Worm (Caenorhabditis elegans): ENCODE measurements around the gene Y60C6A.1.
A peak's percentile ranks its signal among the peaks of the same experiment; 100 is the strongest.

Gene Y60C6A.1

ce11 chrV:4787166-4787565, 3.8 kb downstream of the Y60C6A.1 start, which contains the start of gene R02F11.9 (continued):
- TF ChIP-seq fkh-8 (tag; optimal IDR thresholded peaks at IDR 0.05) (no peak), lin-14 (GFP tag; optimal IDR thresholded peaks at IDR 0.05) (no peak)

ce11 chrV:4787836-4788235, 4.4 kb downstream of the Y60C6A.1 start:
- TF ChIP-seq efl-1 (optimal IDR thresholded peaks at IDR 0.05) (no peak), efl-1 (GFP tag; optimal IDR thresholded peaks at IDR 0.05 in 1 of 2) (peak in 1 of 2 experiments; percentile 87), nhr-85 (tag) (no peak)

ce11 chrV:4788823-4789222, 5.4 kb downstream of the Y60C6A.1 start, which contains the start of gene R02F11.10:
Gene R02F11.10 (plus strand): TSS chrV:4789123.
- TF ChIP-seq xbp-1 (tag; optimal IDR thresholded peaks at IDR 0.05) = no peak
- no peak for TF ChIP-seq mab-9 (GFP tag; IDR thresholded peaks at IDR 0.05)
- TF ChIP-seq fkh-8 (tag; optimal IDR thresholded peaks at IDR 0.05) = no peak
- no peak for TF ChIP-seq dpl-1 (GFP tag; optimal IDR thresholded peaks at IDR 0.05)
- TF ChIP-seq nhr-12 (tag; optimal IDR thresholded peaks at IDR 0.05) = no peak
- TF ChIP-seq nhr-90 (tag; optimal IDR thresholded peaks at IDR 0.05; ENCODE audit: poor library complexity) = no peak
- no peak for TF ChIP-seq nhr-20 (tag; optimal IDR thresholded peaks at IDR 0.05)
- TF ChIP-seq sox-4 (tag; optimal IDR thresholded peaks at IDR 0.05) = no peak
- TF ChIP-seq aly-2 (tag; optimal IDR thresholded peaks at IDR 0.05) = no peak
- no peak for TF ChIP-seq elt-2 (tag; optimal IDR thresholded peaks at IDR 0.05)
- no peak for TF ChIP-seq nhr-28 (tag; optimal IDR thresholded peaks at IDR 0.05)

ce11 chrV:4790368-4790767, 7.0 kb downstream of the Y60C6A.1 start, which contains the start of gene R02F11.12:
Gene R02F11.12 (plus strand): TSS chrV:4790668.
- TF ChIP-seq dsc-1 (tag; optimal IDR thresholded peaks at IDR 0.05) (no peak), unc-130 (tag; optimal IDR thresholded peaks at IDR 0.05) (no peak), C34B4.2 (tag; optimal IDR thresholded peaks at IDR 0.05) (no peak), snpc-4 (tag; optimal IDR thresholded peaks at IDR 0.05) (no peak), ets-5 (GFP tag; IDR thresholded peaks at IDR 0.05) (no peak), ama-1 (optimal IDR thresholded peaks at IDR 0.05) (no peak), nhr-90 (tag; optimal IDR thresholded peaks at IDR 0.05; ENCODE audit: poor library complexity) (no peak), sox-4 (tag; optimal IDR thresholded peaks at IDR 0.05) (no peak), nhr-12 (tag; optimal IDR thresholded peaks at IDR 0.05) (no peak), vab-15 (tag; optimal IDR thresholded peaks at IDR 0.05) (no peak), ceh-63 (GFP tag; optimal IDR thresholded peaks at IDR 0.05) (no peak), mep-1 (tag; optimal IDR thresholded peaks at IDR 0.05) (no peak), ceh-88 (GFP tag; IDR thresholded peaks at IDR 0.05) (no peak)

- TF ChIP-seq nhr-71 (tag; optimal IDR thresholded peaks at IDR 0.05) (no peak), dsc-1 (tag; optimal IDR thresholded peaks at IDR 0.05) (no peak), ama-1 (optimal IDR thresholded peaks at IDR 0.05) (no peak), ets-5 (GFP tag; IDR thresholded peaks at IDR 0.05) (no peak), ztf-4 (tag; optimal IDR thresholded peaks at IDR 0.05) (no peak), elt-3 (tag; optimal IDR thresholded peaks at IDR 0.05) (no peak), grh-1 (GFP tag; IDR thresholded peaks at IDR 0.05) (no peak), isw-1 (GFP tag; IDR thresholded peaks at IDR 0.05) (no peak), snu-23 (GFP tag; optimal IDR thresholded peaks at IDR 0.05) (no peak), nhr-12 (tag; optimal IDR thresholded peaks at IDR 0.05) (no peak), alr-1 (tag; optimal IDR thresholded peaks at IDR 0.05; ENCODE audit: borderline replicate concordance) (no peak), nhr-77 (tag; optimal IDR thresholded peaks at IDR 0.05) (no peak), nhr-90 (tag; optimal IDR thresholded peaks at IDR 0.05; ENCODE audit: poor library complexity) (no peak), lin-14 (GFP tag; optimal IDR thresholded peaks at IDR 0.05) (no peak), lin-39 (tag; optimal IDR thresholded peaks at IDR 0.05) (no peak), ceh-90 (tag; optimal IDR thresholded peaks at IDR 0.05) (no peak), nhr-11 (tag; optimal IDR thresholded peaks at IDR 0.05) (no peak), hlh-4 (tag; optimal IDR thresholded peaks at IDR 0.05) (no peak), fkh-8 (tag; optimal IDR thresholded peaks at IDR 0.05) (no peak), unc-86 (tag; optimal IDR thresholded peaks at IDR 0.05) (no peak)
Measured at ce11 chrV:4791569-4791968, 8.2 kb downstream of the Y60C6A.1 start, which contains the start of gene R02F11.11. Gene R02F11.11 (plus strand): TSS chrV:4791869.

All from whole organism, L1 larva.